Worm (Caenorhabditis elegans): ENCODE measurements around the gene 2L52.1.

The 2L52.1 gene

ce11 chrII:1334-1898 is at the start of gene 2L52.1:
Gene 2L52.1, plus strand, starts transcription at chrII:1848.
- TF ChIP-seq F13H6.1 (tag; optimal IDR thresholded peaks at IDR 0.05) (no peak), unc-55 (GFP tag; optimal IDR thresholded peaks at IDR 0.05) (peak; percentile 43), nhr-6 (tag; optimal IDR thresholded peaks at IDR 0.05) (peak; percentile 95)

- TF ChIP-seq ceh-82 (tag; optimal IDR thresholded peaks at IDR 0.05) (no peak), crh-2 (tag; optimal IDR thresholded peaks at IDR 0.05) (no peak), egl-27 (tag; optimal IDR thresholded peaks at IDR 0.05) (no peak), snpc-4 (tag; optimal IDR thresholded peaks at IDR 0.05) (no peak), nhr-6 (tag; optimal IDR thresholded peaks at IDR 0.05) (peak; percentile 89), nhr-25 (tag; optimal IDR thresholded peaks at IDR 0.05) (peak; percentile 13), elt-3 (tag; optimal IDR thresholded peaks at IDR 0.05) (no peak), C34F6.9 (tag; optimal IDR thresholded peaks at IDR 0.05) (no peak), sma-9 (GFP tag; optimal IDR thresholded peaks at IDR 0.05) (no peak), sma-9 (tag; optimal IDR thresholded peaks at IDR 0.05) (no peak)
Observed at ce11 chrII:586-985, 1.1 kb upstream of the 2L52.1 start.

- TF ChIP-seq skn-1 (tag; optimal IDR thresholded peaks at IDR 0.05) (no peak), mdl-1 (tag; optimal IDR thresholded peaks at IDR 0.05) (no peak), sma-9 (GFP tag; optimal IDR thresholded peaks at IDR 0.05) (no peak), sma-9 (tag; optimal IDR thresholded peaks at IDR 0.05) (no peak), F13H6.1 (tag; optimal IDR thresholded peaks at IDR 0.05) (no peak), nhr-6 (tag; optimal IDR thresholded peaks at IDR 0.05) (no peak), elt-1 (tag; optimal IDR thresholded peaks at IDR 0.05) (no peak), ZK546.5 (tag; optimal IDR thresholded peaks at IDR 0.05) (no peak), nhr-11 (tag; optimal IDR thresholded peaks at IDR 0.05) (no peak), ama-1 (optimal IDR thresholded peaks at IDR 0.05) (no peak), mab-5 (tag; optimal IDR thresholded peaks at IDR 0.05) (no peak)
Observed at ce11 chrII:4793-5192, 3.1 kb downstream of the 2L52.1 start.

ce11 chrII:6349-6748 is 4.7 kb downstream of the 2L52.1 start, which contains the start of gene osta-1:
Gene osta-1, plus strand, starts transcription at chrII:6657.
- TF ChIP-seq nhr-6 (tag; optimal IDR thresholded peaks at IDR 0.05) (peak; percentile 87), unc-55 (GFP tag; optimal IDR thresholded peaks at IDR 0.05) (no peak)

- peak; percentile 88 for TF ChIP-seq nhr-6 (tag; optimal IDR thresholded peaks at IDR 0.05)
- TF ChIP-seq mab-5 (tag; optimal IDR thresholded peaks at IDR 0.05), result no peak
Observed at ce11 chrII:8212-8611, 6.6 kb downstream of the 2L52.1 start.

ce11 chrII:11783-12182 is 10.1 kb downstream of the 2L52.1 start, which contains the start of gene best-4:
Gene best-4, minus strand, starts transcription at chrII:11883.
- TF ChIP-seq unc-39 (tag; optimal IDR thresholded peaks at IDR 0.05) (no peak), nhr-11 (tag; optimal IDR thresholded peaks at IDR 0.05) (no peak)

- TF ChIP-seq nhr-23 (tag; optimal IDR thresholded peaks at IDR 0.05), result no peak
- TF ChIP-seq mbf-1 (tag; optimal IDR thresholded peaks at IDR 0.05), result no peak
- no peak for TF ChIP-seq nhr-12 (tag; optimal IDR thresholded peaks at IDR 0.05)
- no peak for TF ChIP-seq Y55F3AM.14 (GFP tag; optimal IDR thresholded peaks at IDR 0.05)
- no peak for TF ChIP-seq nhr-10 (tag; optimal IDR thresholded peaks at IDR 0.05)
- TF ChIP-seq lin-11 (tag; optimal IDR thresholded peaks at IDR 0.05), result no peak
- TF ChIP-seq lin-39 (tag; optimal IDR thresholded peaks at IDR 0.05), result no peak
- no peak for TF ChIP-seq aly-2 (tag; optimal IDR thresholded peaks at IDR 0.05)
- no peak for TF ChIP-seq unc-39 (tag; optimal IDR thresholded peaks at IDR 0.05)
- TF ChIP-seq egl-27 (tag; optimal IDR thresholded peaks at IDR 0.05), result no peak
Observed at ce11 chrII:12685-13084, 11.0 kb downstream of the 2L52.1 start, which contains the start of gene best-3. Gene best-3, plus strand, starts transcription at chrII:12985.

- TF ChIP-seq peb-1 (tag; optimal IDR thresholded peaks at IDR 0.05) (no peak), nhr-237 (tag; optimal IDR thresholded peaks at IDR 0.05) (no peak), elt-1 (tag; optimal IDR thresholded peaks at IDR 0.05) (no peak), gmeb-1 (tag; optimal IDR thresholded peaks at IDR 0.05) (no peak), ama-1 (optimal IDR thresholded peaks at IDR 0.05) (no peak), unc-55 (GFP tag; optimal IDR thresholded peaks at IDR 0.05) (peak; percentile 82), nhr-25 (tag; optimal IDR thresholded peaks at IDR 0.05) (peak; percentile 82), mdl-1 (tag; optimal IDR thresholded peaks at IDR 0.05) (peak; percentile 40 to 83), blmp-1 (tag; optimal IDR thresholded peaks at IDR 0.05; ENCODE audit: insufficient read depth) (no peak), unc-62 (GFP tag; optimal IDR thresholded peaks at IDR 0.05) (no peak), nhr-10 (tag; optimal IDR thresholded peaks at IDR 0.05) (no peak), ztf-4 (tag; optimal IDR thresholded peaks at IDR 0.05) (no peak), sma-9 (GFP tag; optimal IDR thresholded peaks at IDR 0.05) (peak; percentile 59), sma-9 (tag; optimal IDR thresholded peaks at IDR 0.05) (no peak), dmd-4 (tag; optimal IDR thresholded peaks at IDR 0.05) (no peak), skn-1 (tag; optimal IDR thresholded peaks at IDR 0.05) (no peak), F13H6.1 (tag; optimal IDR thresholded peaks at IDR 0.05) (peak; percentile 79), crh-2 (tag; optimal IDR thresholded peaks at IDR 0.05) (peak; percentile 93), alr-1 (tag; optimal IDR thresholded peaks at IDR 0.05) (no peak), R02D3.7 (tag; optimal IDR thresholded peaks at IDR 0.05) (no peak), aly-2 (tag; optimal IDR thresholded peaks at IDR 0.05) (no peak), nhr-11 (tag; optimal IDR thresholded peaks at IDR 0.05) (no peak), ZK546.5 (tag; optimal IDR thresholded peaks at IDR 0.05) (no peak), ceh-82 (tag; optimal IDR thresholded peaks at IDR 0.05) (no peak)
Observed at ce11 chrII:18787-19186, 17.1 kb downstream of the 2L52.1 start.

Data from whole organism, L2 larva.